Fruit fly (Drosophila melanogaster) whole organism, embryonic: ENCODE measurements around the gene CG34126.
A peak's percentile ranks its signal among the peaks of the same experiment; 100 is the strongest.

Source experiments
- Asciz ChIP-seq: fragments of 200-800 bp; sonication (Bioruptor generic); optimal IDR thresholded peaks from 2 replicates; lab custom pipeline; 2017; ENCODE audit warnings: missing biosample characterization, mild to moderate bottlenecking, missing genetic modification characterization, missing genetic modification reagents
- BtbVII ChIP-seq: fragments of 200-800 bp; sonication (Bioruptor generic); optimal IDR thresholded peaks from 3 replicates; lab custom pipeline; 2017; ENCODE audit warnings: missing biosample characterization, mild to moderate bottlenecking, missing genetic modification characterization
- CG11085 ChIP-seq: fragments of 200-800 bp; sonication (Bioruptor generic); IDR thresholded peaks from 2 replicates; pipeline ENCODE4 v1.3.6; 2022; ENCODE audit warnings: missing biosample characterization, missing genetic modification characterization
- CG12236 ChIP-seq: fragments of 200-800 bp; sonication (Bioruptor generic); optimal IDR thresholded peaks from 2 replicates; lab custom pipeline; 2016; ENCODE audit warnings: missing biosample characterization, missing genetic modification characterization
- CG12659 ChIP-seq: fragments of 200-800 bp; sonication (Bioruptor generic); optimal IDR thresholded peaks from 3 replicates; lab custom pipeline; 2017; ENCODE audit warnings: mild to moderate bottlenecking, missing biosample characterization, missing genetic modification reagents, missing genetic modification characterization
- CG13775 ChIP-seq: fragments of 200-800 bp; sonication (Bioruptor generic); optimal IDR thresholded peaks from 3 replicates; lab custom pipeline; 2017; ENCODE audit warnings: missing biosample characterization, mild to moderate bottlenecking, missing genetic modification characterization
- CG18764 ChIP-seq: fragments of 200-800 bp; sonication (Bioruptor generic); optimal IDR thresholded peaks from 3 replicates; lab custom pipeline; 2016; ENCODE audit warnings: missing biosample characterization, missing genetic modification characterization
- CG2120 ChIP-seq: fragments of 200-800 bp; sonication (Bioruptor generic); optimal IDR thresholded peaks from 3 replicates; lab custom pipeline; 2016; ENCODE audit warnings: missing biosample characterization, missing genetic modification characterization
- CG3065 ChIP-seq: fragments of 200-800 bp; sonication (Bioruptor generic); optimal IDR thresholded peaks from 2 replicates; lab custom pipeline; 2016; ENCODE audit warnings: missing biosample characterization, missing genetic modification characterization
- CG33557 ChIP-seq: fragments of 200-800 bp; sonication (Bioruptor generic); optimal IDR thresholded peaks from 2 replicates; lab custom pipeline; 2019; ENCODE audit warnings: missing biosample characterization, mild to moderate bottlenecking, missing genetic modification characterization, moderate library complexity
- CG4360 ChIP-seq: fragments of 200-800 bp; sonication (Bioruptor generic); IDR thresholded peaks from 2 replicates; pipeline ENCODE4 v1.3.6; 2022; ENCODE audit warnings: missing biosample characterization, missing genetic modification characterization
- CG5245 ChIP-seq: fragments of 200-800 bp; sonication (Bioruptor generic); optimal IDR thresholded peaks from 3 replicates; lab custom pipeline; 2016; ENCODE audit warnings: missing biosample characterization, missing genetic modification characterization
- CG6654 ChIP-seq: fragments of 200-800 bp; sonication (Bioruptor generic); optimal IDR thresholded peaks from 2 replicates; lab custom pipeline; 2017; ENCODE audit warnings: missing biosample characterization, mild to moderate bottlenecking, missing genetic modification characterization
- Chrac-16 ChIP-seq: fragments of 200-800 bp; sonication (Bioruptor generic); optimal IDR thresholded peaks from 3 replicates; lab custom pipeline; 2016; ENCODE audit warnings: missing biosample characterization, missing genetic modification characterization
- D19B ChIP-seq: fragments of 200-800 bp; sonication (Bioruptor generic); optimal IDR thresholded peaks from 2 replicates; lab custom pipeline; 2017; ENCODE audit warnings: missing biosample characterization, mild to moderate bottlenecking, missing genetic modification characterization
- E2f2 ChIP-seq: fragments of 200-800 bp; sonication (Bioruptor generic); IDR thresholded peaks from 2 replicates; pipeline ENCODE4 v1.3.6; 2022; ENCODE audit warnings: missing biosample characterization, missing genetic modification characterization
- ERR ChIP-seq: fragments of 200-800 bp; sonication (Bioruptor generic); optimal IDR thresholded peaks from 2 replicates; lab custom pipeline; 2016; ENCODE audit warnings: missing biosample characterization, missing genetic modification characterization
- Elba2 ChIP-seq: fragments of 200-800 bp; sonication (Bioruptor generic); optimal IDR thresholded peaks from 3 replicates; lab custom pipeline; 2016; ENCODE audit warnings: missing biosample characterization, missing genetic modification characterization
- Ets65A ChIP-seq: fragments of 200-800 bp; sonication (Bioruptor generic); peaks from one replicate; lab custom pipeline; 2016; ENCODE audit warnings: missing biosample characterization, missing genetic modification characterization
- HHEX ChIP-seq: fragments of 200-800 bp; sonication (Bioruptor generic); optimal IDR thresholded peaks from 3 replicates; lab custom pipeline; 2017; ENCODE audit warnings: missing biosample characterization, mild to moderate bottlenecking, missing genetic modification characterization, missing genetic modification reagents
- Hr3 ChIP-seq: fragments of 200-800 bp; sonication (Bioruptor generic); optimal IDR thresholded peaks from 3 replicates; lab custom pipeline; 2016; ENCODE audit warnings: missing biosample characterization, missing genetic modification characterization
- Med ChIP-seq: fragments of 200-800 bp; sonication (Bioruptor generic); peaks from one replicate; lab custom pipeline; 2016; ENCODE audit warnings: missing biosample characterization, missing genetic modification characterization, mild to moderate bottlenecking, inconsistent platforms, moderate library complexity
- Nf-YA ChIP-seq: fragments of 200-800 bp; sonication (Bioruptor generic); IDR thresholded peaks from 2 replicates; pipeline ENCODE4 v1.3.6; 2022; ENCODE audit warnings: missing biosample characterization, missing genetic modification characterization
- Stat92E ChIP-seq, 3 experiments: fragments of >200 bp in 2 of 3; fragments of 200-800 bp in 1 of 3; sonication (Bioruptor generic) in 1 of 3; optimal IDR thresholded peaks; 2 replicates each; lab custom pipeline; 2017 to 2019; ENCODE audit warnings: missing biosample characterization in 3 of 3, missing genetic modification characterization in 3 of 3, mild to moderate bottlenecking in 1 of 3, moderate library complexity in 1 of 3
- Taf1 ChIP-seq: fragments of 200-800 bp; sonication (Bioruptor generic); IDR thresholded peaks from 2 replicates; pipeline ENCODE4 v1.3.6; 2022; ENCODE audit warnings: missing biosample characterization, missing genetic modification characterization
- Trl ChIP-seq, 3 experiments: fragments of >200 bp in 2 of 3; fragments of 200-800 bp in 1 of 3; sonication (Bioruptor generic) in 1 of 3; optimal IDR thresholded peaks; 2 replicates in 1 of 3; 3 replicates in 2 of 3; lab custom pipeline; 2016 to 2017; ENCODE audit warnings: missing biosample characterization in 1 of 3, missing genetic modification characterization in 1 of 3
- Xrp1 ChIP-seq: fragments of 200-800 bp; sonication (Bioruptor generic); IDR thresholded peaks from 2 replicates; pipeline ENCODE4 v1.3.6; 2022; ENCODE audit warnings: missing biosample characterization, missing genetic modification characterization
- aop ChIP-seq: fragments of 200-800 bp; sonication (Bioruptor generic); IDR thresholded peaks from 2 replicates; pipeline ENCODE4 v1.3.6; 2022; ENCODE audit warnings: missing biosample characterization, missing genetic modification characterization
- bcd ChIP-seq: fragments of 200-800 bp; sonication (Bioruptor generic); optimal IDR thresholded peaks from 2 replicates; lab custom pipeline; 2017; ENCODE audit warnings: missing biosample characterization, mild to moderate bottlenecking, missing genetic modification characterization
- cad ChIP-seq: fragments of >200 bp; optimal IDR thresholded peaks from 2 replicates; lab custom pipeline; 2017; ENCODE audit warnings: missing biosample characterization, missing genetic modification characterization
- chinmo ChIP-seq: fragments of 200-800 bp; sonication (Bioruptor generic); IDR thresholded peaks from 4 replicates; pipeline ENCODE4 v1.3.6; 2022; ENCODE audit warnings: missing biosample characterization, missing genetic modification characterization; ENCODE audit not compliant: partially characterized antibody
- esg ChIP-seq: fragments of 200-800 bp; sonication (Bioruptor generic); conservative IDR thresholded peaks from 2 replicates; pipeline ENCODE4 v1.3.6; 2022; ENCODE audit warnings: missing biosample characterization, missing genetic modification characterization
- exex ChIP-seq: fragments of 200-800 bp; sonication (Bioruptor generic); optimal IDR thresholded peaks from 4 replicates; lab custom pipeline; 2018; ENCODE audit warnings: missing biosample characterization, mild to moderate bottlenecking, missing genetic modification characterization, moderate library complexity
- fd102C ChIP-seq: fragments of 200-800 bp; sonication (Bioruptor generic); optimal IDR thresholded peaks from 2 replicates; lab custom pipeline; 2018; ENCODE audit warnings: missing biosample characterization, mild to moderate bottlenecking, missing genetic modification characterization, moderate library complexity
- hkb ChIP-seq, 2 experiments: fragments of 200-800 bp in 1 of 2; fragments of >200 bp in 1 of 2; sonication (Bioruptor generic) in 1 of 2; IDR thresholded peaks in 1 of 2; optimal IDR thresholded peaks in 1 of 2; 2 replicates each; pipeline versions ENCODE4 v1.3.6 to Lab custom; 2017 to 2022; ENCODE audit warnings: missing biosample characterization in 1 of 2, missing genetic modification characterization in 1 of 2
- ken ChIP-seq: fragments of 200-800 bp; sonication (Bioruptor generic); IDR thresholded peaks from 3 replicates; pipeline ENCODE4 v1.3.6; 2022; ENCODE audit warnings: missing biosample characterization, missing genetic modification characterization
- mirr ChIP-seq: fragments of 200-800 bp; sonication (Bioruptor generic); optimal IDR thresholded peaks from 3 replicates; lab custom pipeline; 2018; ENCODE audit warnings: missing biosample characterization, mild to moderate bottlenecking, missing genetic modification characterization
- pita ChIP-seq: fragments of 200-800 bp; sonication (Bioruptor generic); optimal IDR thresholded peaks from 2 replicates; lab custom pipeline; 2017; ENCODE audit warnings: missing biosample characterization, mild to moderate bottlenecking, missing genetic modification characterization
- slbo ChIP-seq: fragments of 200-800 bp; sonication (Bioruptor generic); IDR thresholded peaks from 2 replicates; pipeline ENCODE4 v1.3.6; 2022; ENCODE audit warnings: missing biosample characterization, missing genetic modification characterization
- sob ChIP-seq: fragments of 200-800 bp; sonication (Bioruptor generic); IDR thresholded peaks from 2 replicates; pipeline ENCODE4 v1.3.6; 2022; ENCODE audit warnings: missing biosample characterization, missing genetic modification characterization
- tll ChIP-seq, 2 experiments: fragments of 200-800 bp in 1 of 2; fragments of >200 bp in 1 of 2; sonication (Bioruptor generic) in 1 of 2; optimal IDR thresholded peaks; 2 replicates each; lab custom pipeline; 2017 to 2019; ENCODE audit warnings: missing biosample characterization in 2 of 2, missing genetic modification characterization in 2 of 2, mild to moderate bottlenecking in 1 of 2, moderate library complexity in 1 of 2
- toy ChIP-seq: fragments of 200-800 bp; sonication (Bioruptor generic); IDR thresholded peaks from 2 replicates; pipeline ENCODE4 v1.3.6; 2022; ENCODE audit warnings: missing biosample characterization, missing genetic modification characterization
- tx ChIP-seq: fragments of 200-800 bp; sonication (Bioruptor generic); optimal IDR thresholded peaks from 2 replicates; lab custom pipeline; 2016; ENCODE audit warnings: missing biosample characterization, missing genetic modification characterization
- wdn ChIP-seq: fragments of 200-800 bp; sonication (Bioruptor generic); IDR thresholded peaks from 2 replicates; pipeline ENCODE4 v1.3.6; 2022; ENCODE audit warnings: missing biosample characterization, missing genetic modification characterization
- z ChIP-seq: fragments of 200-800 bp; sonication (Bioruptor generic); IDR thresholded peaks from 3 replicates; pipeline ENCODE4 v1.3.6; 2022; ENCODE audit warnings: missing biosample characterization, missing genetic modification characterization

CG34126 gene

DNA sequence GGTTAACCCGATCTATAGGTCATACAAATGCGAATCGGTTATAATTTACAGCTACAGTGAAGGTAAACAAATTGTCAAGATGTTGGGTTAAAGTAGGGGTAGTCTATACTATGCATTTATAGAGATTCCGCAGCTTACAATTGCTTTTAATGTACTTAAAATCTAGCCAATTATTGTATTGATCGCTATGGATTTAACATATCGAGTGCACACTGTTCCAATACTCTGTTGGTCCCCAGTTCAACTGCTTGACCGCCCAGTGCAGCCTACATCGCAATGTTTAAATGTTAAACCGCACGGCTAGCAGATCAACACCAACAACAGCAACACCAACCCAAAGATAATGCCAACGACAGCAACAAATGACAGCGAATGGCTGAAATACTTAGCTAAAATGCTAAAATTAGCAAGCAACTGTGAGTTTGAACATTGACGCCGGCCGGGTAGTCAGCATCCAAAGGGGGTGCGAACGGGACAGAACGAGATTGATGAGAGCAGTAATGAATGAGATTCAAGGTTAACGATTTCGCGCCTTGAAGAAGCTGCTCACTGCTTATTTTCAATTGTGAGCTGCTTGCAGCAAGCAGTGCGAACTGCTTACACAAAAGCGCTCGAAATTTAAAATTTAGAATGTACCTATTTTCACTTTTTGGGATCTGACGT, 19.6 kb downstream of the CG34126 start (continued):
- peak; percentile 73 for TF ChIP-seq Ets65A (GFP tag; lab: Kevin White, UChicago)
- TF ChIP-seq hkb (optimal IDR thresholded peaks at IDR 0.05; lab: Kevin White, UChicago), result peak; percentile 41
- TF ChIP-seq hkb (GFP tag; IDR thresholded peaks at IDR 0.05; lab: Robert Waterston, UW), result no peak
- TF ChIP-seq Med (GFP tag; lab: Kevin White, UChicago), result peak; percentile 69
- TF ChIP-seq aop (GFP tag; lab: Robert Waterston, UW), result 0 out of 2 replicates have a peak, but pooled peaks have one; percentile 43
- peak; percentile 94 for TF ChIP-seq E2f2 (GFP tag; lab: Robert Waterston, UW)
- TF ChIP-seq HHEX (GFP tag; lab: Kevin White, UChicago), result no peak

DNA sequence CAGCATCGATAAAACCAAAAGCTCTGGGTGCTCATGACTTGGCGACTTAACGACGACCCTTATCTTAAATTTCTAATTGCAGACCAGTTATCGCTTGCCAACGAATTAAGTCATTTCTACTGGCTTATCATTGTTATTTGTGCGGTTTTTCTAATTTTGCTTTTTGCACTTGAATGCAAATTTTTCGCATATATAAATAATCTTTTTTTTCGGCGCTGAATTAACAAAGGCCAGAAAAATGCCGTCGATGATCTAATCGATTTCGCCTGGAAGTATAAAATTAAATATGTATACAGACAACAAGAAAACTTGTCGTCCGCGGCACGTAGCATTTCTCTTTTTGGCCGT, 20.1 kb downstream of the CG34126 start:
- TF ChIP-seq z (no peak), mirr (GFP tag; lab: Kevin White, UChicago) (no peak), Trl (optimal IDR thresholded peaks at IDR 0.05; lab: Kevin White, UChicago) (peak in 1 of 2 experiments; percentile 3), Trl (GFP tag; optimal IDR thresholded peaks at IDR 0.05; lab: Kevin White, UChicago) (no peak), exex (peak; percentile 21), CG3065 (GFP tag; lab: Kevin White, UChicago) (no peak)

DNA sequence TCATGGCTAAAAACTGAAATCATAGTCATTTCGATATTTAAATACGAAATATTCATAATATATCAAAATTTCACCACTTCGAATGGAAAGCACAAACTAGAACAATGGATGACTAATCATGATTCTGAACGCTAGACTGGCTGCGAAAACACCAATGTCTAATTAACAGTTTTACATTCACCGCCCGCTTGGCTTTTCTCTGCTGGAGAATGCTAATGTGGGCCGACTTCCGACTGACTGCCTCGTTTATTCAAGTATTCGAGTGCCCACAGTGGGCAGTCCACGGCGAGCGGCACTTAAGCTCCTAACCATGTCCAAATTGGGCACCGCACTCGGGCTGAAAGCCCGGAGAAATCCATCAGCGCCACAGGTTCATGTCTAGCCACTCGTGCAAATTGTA, 20.6 kb downstream of the CG34126 start:
- TF ChIP-seq z (no peak), CG13775 (GFP tag; lab: Kevin White, UChicago) (no peak), Nf-YA (no peak), chinmo (GFP tag; lab: Robert Waterston, UW) (no peak), BtbVII (GFP tag; lab: Kevin White, UChicago) (no peak), CG2120 (GFP tag; lab: Kevin White, UChicago) (no peak), tll (GFP tag; optimal IDR thresholded peaks at IDR 0.05; lab: Kevin White, UChicago) (no peak), CG12236 (no peak), CG11085 (GFP tag; lab: Robert Waterston, UW) (no peak), ERR (no peak), Asciz (GFP tag; lab: Kevin White, UChicago) (no peak), Med (GFP tag; lab: Kevin White, UChicago) (peak; percentile 40), CG33557 (GFP tag; lab: Kevin White, UChicago) (no peak), Taf1 (no peak), Xrp1 (GFP tag; lab: Robert Waterston, UW) (no peak), toy (GFP tag; lab: Robert Waterston, UW) (peak; percentile 41; the same call in 1 of the 2 replicates), sob (no peak), tx (GFP tag; lab: Kevin White, UChicago) (no peak), CG4360 (GFP tag; lab: Robert Waterston, UW) (no peak), D19B (GFP tag; lab: Kevin White, UChicago) (no peak), wdn (GFP tag; lab: Robert Waterston, UW) (0 out of 2 replicates have a peak, but pooled peaks have one; percentile 17), pita (GFP tag; lab: Kevin White, UChicago) (no peak), CG18764 (GFP tag; lab: Kevin White, UChicago) (no peak), cad (GFP tag; lab: Kevin White, UChicago) (peak; percentile 33), Hr3 (GFP tag; lab: Kevin White, UChicago) (no peak), bcd (GFP tag; lab: Kevin White, UChicago) (no peak), fd102C (no peak), Stat92E (GFP tag; optimal IDR thresholded peaks at IDR 0.05; lab: Kevin White, UChicago) (no peak), Elba2 (GFP tag; lab: Kevin White, UChicago) (no peak), CG5245 (GFP tag; lab: Kevin White, UChicago) (no peak), esg (GFP tag; lab: Robert Waterston, UW) (no peak), slbo (GFP tag; lab: Robert Waterston, UW) (0 out of 2 replicates have a peak, but pooled peaks have one; percentile 5), CG6654 (GFP tag; lab: Kevin White, UChicago) (peak; percentile 92), ken (GFP tag; lab: Robert Waterston, UW) (no peak), Chrac-16 (GFP tag; lab: Kevin White, UChicago) (no peak), CG12659 (GFP tag; lab: Kevin White, UChicago) (no peak)
